Worm (Caenorhabditis elegans) whole organism, midembryonic: Measurements from ENCODE around the gene F09C8.1.
A peak's percentile ranks its signal among the peaks of the same experiment; 100 is the strongest.
"Not testable (repeated sequence)": the region's sequence is repeated elsewhere in the genome, so short reads cannot be mapped to it uniquely, and the experiment has no call there.

ENCODE experiments used
- T22C8.4 ChIP-seq: fragments of 200-800 bp; sonication (Bioruptor generic); IDR thresholded peaks from 2 replicates; pipeline ENCODE4 v1.3.6; 2022; ENCODE audit warnings: missing genetic modification characterization, missing compliant biosample characterization
- cog-1 ChIP-seq: sonication (generic microtip); optimal IDR thresholded peaks from 2 replicates; lab custom pipeline; 2016; ENCODE audit warnings: missing genetic modification characterization, missing compliant biosample characterization
- flt-1 ChIP-seq: fragments of 200-800 bp; sonication (Bioruptor generic); IDR thresholded peaks from 2 replicates; pipeline ENCODE4 v1.3.6; 2022; ENCODE audit warnings: missing genetic modification characterization, missing compliant biosample characterization
- klf-2 ChIP-seq: fragments of 200-800 bp; sonication (Bioruptor generic); conservative IDR thresholded peaks from 2 replicates; pipeline ENCODE4 v1.3.6; 2022; ENCODE audit warnings: missing genetic modification reagents, missing genetic modification characterization, missing compliant biosample characterization
- med-1 ChIP-seq: sonication (generic microtip); optimal IDR thresholded peaks from 2 replicates; lab custom pipeline; 2017; ENCODE audit warnings: missing genetic modification characterization, mild to moderate bottlenecking, missing compliant biosample characterization, antibody characterized with exemption, missing genetic modification reagents; ENCODE audit not compliant: insufficient read depth
- ref-1 ChIP-seq: fragments of 200-800 bp; sonication (Bioruptor generic); conservative IDR thresholded peaks from 2 replicates; pipeline ENCODE4 v1.3.6; 2022; ENCODE audit warnings: missing genetic modification reagents, missing genetic modification characterization, missing compliant biosample characterization
- tab-1 ChIP-seq: fragments of 200-800 bp; sonication (Bioruptor generic); IDR thresholded peaks from 2 replicates; pipeline ENCODE4 v1.3.6; 2022; ENCODE audit warnings: missing genetic modification characterization, missing compliant biosample characterization
- ztf-23 ChIP-seq: fragments of 200-800 bp; sonication (Bioruptor generic); IDR thresholded peaks from 2 replicates; pipeline ENCODE4 v1.3.6; 2022; ENCODE audit warnings: missing genetic modification reagents, missing genetic modification characterization, missing compliant biosample characterization
- ztf-29 ChIP-seq: fragments of 200-800 bp; sonication (Bioruptor generic); IDR thresholded peaks from 2 replicates; pipeline ENCODE4 v1.3.6; 2022; ENCODE audit warnings: missing genetic modification reagents, missing genetic modification characterization, missing compliant biosample characterization

Gene F09C8.1

DNA sequence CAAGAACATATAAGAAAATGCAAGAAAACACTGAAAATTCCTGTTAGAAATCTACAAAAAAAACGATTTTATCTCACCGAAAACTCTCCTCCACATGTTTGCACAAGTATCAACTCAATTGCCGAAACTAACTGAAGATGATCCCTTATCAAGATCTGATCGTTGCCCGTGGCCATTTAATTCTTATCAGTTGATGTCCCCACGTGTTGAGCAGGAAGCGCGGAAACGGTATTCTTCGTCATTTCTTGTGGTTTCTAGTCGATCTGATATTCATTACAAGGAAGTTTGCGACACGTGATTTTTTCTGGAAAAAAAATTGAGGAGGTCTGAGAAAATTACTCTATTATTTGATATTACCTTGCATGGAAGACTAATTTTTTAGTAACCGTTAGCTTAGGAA is at the start of gene F09C8.1:
F09C8.1 (minus strand) TSS at position 123 of the 400 bp plus-strand sequence.
- TF ChIP-seq ztf-29 (GFP tag; lab: Robert Waterston, UW) (no peak), ztf-23 (GFP tag; lab: Robert Waterston, UW) (no peak), tab-1 (GFP tag; lab: Robert Waterston, UW) (no peak), med-1 (GFP tag; lab: Kevin White, UChicago) (no peak), cog-1 (tag; lab: Kevin White, UChicago) (no peak), T22C8.4 (GFP tag; lab: Robert Waterston, UW) (no peak), klf-2 (GFP tag; lab: Robert Waterston, UW) (no peak), ref-1 (GFP tag; lab: Robert Waterston, UW) (no peak), flt-1 (GFP tag; lab: Robert Waterston, UW) (no peak)

DNA sequence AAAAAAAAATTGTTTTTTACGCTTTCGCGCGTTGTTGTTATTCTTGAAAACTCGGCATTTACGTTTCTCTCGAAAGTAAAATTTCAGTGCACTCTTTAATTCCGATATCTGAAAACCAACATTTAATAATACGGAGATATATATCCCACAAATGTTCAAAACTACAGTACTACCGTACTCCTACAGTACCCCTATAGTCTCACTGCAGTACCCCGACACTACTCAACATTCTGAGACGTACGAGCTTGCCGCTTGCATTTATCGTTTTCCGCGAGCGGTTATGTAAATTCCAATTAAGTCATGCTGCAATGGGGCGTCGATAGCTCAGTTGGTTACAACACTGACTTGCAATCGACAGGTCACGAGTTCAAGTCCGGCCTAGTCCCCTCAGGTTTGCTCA is 49.7 kb upstream of the F09C8.1 start, which contains the start of gene F23A7.8:
F23A7.8 (plus strand) TSS at position 301 of the 400 bp plus-strand sequence.
- not testable (repeated sequence) for TF ChIP-seq ztf-29, flt-1, ztf-23 (GFP tag; lab: Robert Waterston, UW)

DNA sequence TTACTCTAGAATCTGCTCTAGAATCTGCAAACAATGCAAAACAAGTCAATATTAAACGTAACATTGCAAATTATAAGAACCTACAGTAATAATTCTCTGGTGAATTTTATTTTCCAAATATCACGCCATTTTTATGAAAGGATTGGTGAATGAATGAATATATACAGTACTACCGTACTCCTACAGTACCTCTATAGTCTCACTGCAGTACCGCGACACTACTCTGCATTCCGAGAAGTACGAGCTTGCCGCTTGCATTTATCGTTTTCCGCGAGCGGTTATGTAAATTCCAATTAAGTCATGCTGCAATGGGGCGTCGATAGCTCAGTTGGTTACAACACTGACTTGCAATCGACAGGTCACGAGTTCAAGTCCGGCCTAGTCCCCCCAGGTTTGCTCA is 49.0 kb upstream of the F09C8.1 start, which contains the start of gene F23A7.4:
F23A7.4 (plus strand) TSS at position 301 of the 400 bp plus-strand sequence.
- not testable (repeated sequence) for TF ChIP-seq ztf-29, tab-1, ztf-23 (GFP tag; lab: Robert Waterston, UW)

DNA sequence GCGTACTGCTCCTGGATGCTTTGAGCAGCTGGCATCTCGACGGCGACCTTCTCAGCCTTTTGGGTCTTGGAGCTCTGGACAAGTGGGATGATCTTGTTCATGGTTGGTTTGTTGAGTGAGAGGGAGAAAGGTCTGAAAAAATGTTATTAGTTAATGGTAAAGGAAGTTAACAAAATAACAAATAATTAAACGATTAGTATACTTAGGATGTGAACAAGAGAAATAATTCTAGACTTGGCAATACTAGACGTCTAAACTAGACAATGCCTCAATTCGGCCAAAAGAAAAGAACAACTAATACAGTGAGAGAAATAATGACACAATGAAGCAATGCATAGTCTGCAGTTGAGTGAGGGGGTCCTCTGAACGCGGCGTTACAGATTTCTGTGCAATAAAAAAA is 47.2 kb upstream of the F09C8.1 start, which contains the start of gene R11.4:
R11.4 (minus strand) TSS at position 101 of the 400 bp plus-strand sequence.
- TF ChIP-seq flt-1 (GFP tag; lab: Robert Waterston, UW): no peak

DNA sequence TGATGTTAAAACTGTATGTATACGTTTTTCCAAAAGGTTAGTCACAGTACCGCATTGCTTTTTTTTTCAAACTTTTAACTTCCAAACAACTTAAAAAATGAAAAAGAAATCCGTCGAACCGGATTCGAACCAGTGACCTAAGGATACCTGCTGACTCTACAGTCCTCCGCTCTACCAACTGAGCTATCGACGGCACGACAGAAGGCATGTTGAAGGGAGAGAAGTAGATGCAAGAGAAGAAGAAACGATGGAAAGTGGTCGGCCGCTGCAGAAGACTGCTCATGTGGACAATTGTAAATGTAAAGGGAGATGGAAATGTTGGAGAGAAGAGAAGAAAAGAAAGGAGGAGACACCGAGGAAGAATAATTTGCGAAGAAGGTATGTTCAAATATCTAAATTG is 46.3 kb upstream of the F09C8.1 start:
- TF ChIP-seq ztf-23 (GFP tag; lab: Robert Waterston, UW): peak; percentile 94
- peak; percentile 77 for TF ChIP-seq med-1 (GFP tag; lab: Kevin White, UChicago)
- TF ChIP-seq ref-1 (GFP tag; lab: Robert Waterston, UW): peak; percentile 85
- TF ChIP-seq cog-1 (tag; lab: Kevin White, UChicago): peak; percentile 57
- peak; percentile 95 for TF ChIP-seq klf-2 (GFP tag; lab: Robert Waterston, UW)
- TF ChIP-seq T22C8.4 (GFP tag; lab: Robert Waterston, UW): peak; percentile 88
- TF ChIP-seq ztf-29 (GFP tag; lab: Robert Waterston, UW): peak; percentile 90
- peak; percentile 93 for TF ChIP-seq tab-1 (GFP tag; lab: Robert Waterston, UW)
- peak; percentile 96 for TF ChIP-seq flt-1 (GFP tag; lab: Robert Waterston, UW)

DNA sequence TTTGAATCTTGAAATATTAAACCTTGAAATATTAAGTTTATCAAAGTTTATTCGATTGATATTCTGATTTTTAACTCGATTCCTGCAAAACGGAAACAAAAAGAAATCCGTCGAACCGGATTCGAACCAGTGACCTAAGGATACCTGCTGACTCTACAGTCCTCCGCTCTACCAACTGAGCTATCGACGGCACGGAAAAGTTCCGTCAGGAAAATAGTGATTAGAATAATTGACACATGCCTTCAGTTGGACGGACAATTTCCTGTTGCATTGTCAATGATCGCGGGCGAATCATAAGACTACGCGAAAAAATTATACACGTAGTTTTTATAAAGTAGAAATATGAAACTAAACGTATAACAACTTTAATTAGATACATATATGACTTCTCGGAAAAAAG is 45.8 kb upstream of the F09C8.1 start:
- TF ChIP-seq T22C8.4 (GFP tag; lab: Robert Waterston, UW): no peak

DNA sequence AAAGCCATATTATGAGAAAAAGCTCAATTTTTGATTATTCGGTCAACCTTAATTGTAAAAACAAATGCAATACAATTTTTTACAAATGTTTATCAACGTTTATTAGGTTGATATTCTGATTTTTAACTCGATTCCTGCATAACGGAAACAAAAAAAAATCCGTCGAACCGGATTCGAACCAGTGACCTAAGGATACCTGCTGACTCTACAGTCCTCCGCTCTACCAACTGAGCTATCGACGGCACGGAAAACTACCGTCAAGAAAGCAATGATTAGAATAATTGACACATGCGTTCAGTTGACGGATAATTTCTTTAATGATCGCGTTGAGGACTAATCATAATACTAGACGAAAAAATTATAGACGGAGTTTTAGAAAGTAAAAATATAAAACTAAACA is 45.3 kb upstream of the F09C8.1 start:
- TF ChIP-seq flt-1 (GFP tag; lab: Robert Waterston, UW): no peak
- no peak for TF ChIP-seq T22C8.4 (GFP tag; lab: Robert Waterston, UW)
- TF ChIP-seq ref-1 (GFP tag; lab: Robert Waterston, UW): no peak
- no peak for TF ChIP-seq klf-2 (GFP tag; lab: Robert Waterston, UW)
- TF ChIP-seq ztf-23 (GFP tag; lab: Robert Waterston, UW): no peak
- TF ChIP-seq cog-1 (tag; lab: Kevin White, UChicago): no peak
- no peak for TF ChIP-seq ztf-29 (GFP tag; lab: Robert Waterston, UW)
- no peak for TF ChIP-seq med-1 (GFP tag; lab: Kevin White, UChicago)
- TF ChIP-seq tab-1 (GFP tag; lab: Robert Waterston, UW): no peak

DNA sequence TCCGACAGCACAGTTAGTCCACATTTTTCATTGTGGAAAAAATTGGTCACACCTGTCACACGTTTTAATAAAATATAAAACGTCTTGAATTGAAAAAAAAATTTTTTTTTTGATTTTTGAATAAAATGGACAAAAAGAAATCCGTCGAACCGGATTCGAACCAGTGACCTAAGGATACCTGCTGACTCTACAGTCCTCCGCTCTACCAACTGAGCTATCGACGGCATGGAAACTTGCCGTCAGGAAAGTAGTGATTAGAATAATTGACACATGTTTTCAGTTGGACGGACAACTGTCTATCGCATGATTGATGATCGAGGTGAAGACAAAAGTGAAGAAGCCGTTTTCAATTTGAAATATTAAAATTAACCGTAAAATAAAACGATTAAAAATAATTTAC is 44.8 kb upstream of the F09C8.1 start:
- TF ChIP-seq cog-1 (tag; lab: Kevin White, UChicago) (no peak), ztf-23 (GFP tag; lab: Robert Waterston, UW) (no peak)

DNA sequence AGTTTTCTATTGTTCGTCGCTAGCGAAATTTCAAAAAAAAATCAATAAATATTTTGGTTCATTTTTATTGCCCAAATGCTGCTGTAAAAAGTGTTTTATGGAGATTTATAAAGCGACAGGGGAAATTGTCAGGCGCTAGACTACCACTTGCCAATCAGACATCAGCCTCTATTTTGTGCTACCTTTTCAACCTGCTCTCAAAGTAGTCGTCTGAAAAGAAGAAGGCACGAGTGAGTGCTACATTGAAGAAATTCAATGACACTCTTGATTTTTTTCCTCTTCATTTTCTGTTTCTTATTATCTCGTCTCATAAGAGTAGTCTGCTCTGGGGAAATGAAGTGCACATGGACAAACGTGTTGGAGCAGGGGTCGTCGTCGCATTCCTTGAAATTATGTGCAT is 42.6 kb upstream of the F09C8.1 start:
- TF ChIP-seq T22C8.4 (GFP tag; lab: Robert Waterston, UW): peak; percentile 78
- TF ChIP-seq ref-1 (GFP tag; lab: Robert Waterston, UW): no peak
- no peak for TF ChIP-seq ztf-23 (GFP tag; lab: Robert Waterston, UW)
- peak; percentile 65 for TF ChIP-seq cog-1 (tag; lab: Kevin White, UChicago)
- no peak for TF ChIP-seq tab-1 (GFP tag; lab: Robert Waterston, UW)
- TF ChIP-seq med-1 (GFP tag; lab: Kevin White, UChicago): no peak
- no peak for TF ChIP-seq flt-1 (GFP tag; lab: Robert Waterston, UW)
- TF ChIP-seq ztf-29 (GFP tag; lab: Robert Waterston, UW): no peak

DNA sequence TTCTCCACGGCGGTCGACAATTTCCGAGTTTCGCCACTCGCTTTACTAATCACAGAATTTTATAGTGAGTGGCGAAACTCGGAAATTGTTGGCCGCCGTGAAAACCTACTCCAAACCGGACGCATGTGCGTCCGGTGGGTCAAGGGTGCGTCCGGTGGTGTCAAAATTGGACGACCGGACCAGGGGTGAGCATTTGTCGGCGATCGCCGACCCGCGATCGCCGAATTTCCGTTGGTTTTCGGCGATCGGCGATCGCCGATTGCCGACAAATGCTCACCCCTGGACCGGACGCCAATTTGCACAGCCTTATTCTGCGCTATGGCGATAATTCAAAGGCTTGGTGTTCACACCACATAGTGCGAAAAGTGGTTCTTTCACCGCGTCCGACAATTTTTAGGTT is 41.0 kb upstream of the F09C8.1 start:
- TF ChIP-seq T22C8.4 (GFP tag; lab: Robert Waterston, UW) (no peak), klf-2 (GFP tag; lab: Robert Waterston, UW) (no peak), tab-1 (GFP tag; lab: Robert Waterston, UW) (no peak), ztf-29 (GFP tag; lab: Robert Waterston, UW) (no peak), cog-1 (tag; lab: Kevin White, UChicago) (no peak)
